Fruit fly (Drosophila melanogaster) whole organism, embryonic: ENCODE measurements around the gene CG9674.
A peak's percentile ranks its signal among the peaks of the same experiment; 100 is the strongest.

ENCODE experiments used
- Awh ChIP-seq: fragments of 200-800 bp; sonication (Bioruptor generic); IDR thresholded peaks from 2 replicates; pipeline ENCODE4, ENCODE4 v1.3.6; 2022; ENCODE audit warnings: missing biosample characterization, missing genetic modification characterization
- Bdp1 ChIP-seq: fragments of 200-800 bp; sonication (Bioruptor generic); optimal IDR thresholded peaks from 3 replicates; lab custom pipeline; 2016; ENCODE audit warnings: missing biosample characterization, missing genetic modification characterization
- Bteb2 ChIP-seq: fragments of 200-800 bp; sonication (Bioruptor generic); optimal IDR thresholded peaks from 2 replicates; lab custom pipeline; 2016; ENCODE audit warnings: missing biosample characterization, missing genetic modification characterization
- CG10147 ChIP-seq: fragments of 200-800 bp; sonication (Bioruptor generic); optimal IDR thresholded peaks from 2 replicates; lab custom pipeline; 2019; ENCODE audit warnings: missing biosample characterization, mild to moderate bottlenecking, missing genetic modification characterization, moderate library complexity
- CG11456 ChIP-seq: fragments of 200-800 bp; sonication (Bioruptor generic); IDR thresholded peaks from 3 replicates; pipeline ENCODE4 v1.3.6; 2022; ENCODE audit warnings: missing biosample characterization, missing genetic modification characterization
- CG11504 ChIP-seq: fragments of 200-800 bp; sonication (Bioruptor generic); optimal IDR thresholded peaks from 3 replicates; lab custom pipeline; 2019; ENCODE audit warnings: missing biosample characterization, mild to moderate bottlenecking, missing genetic modification characterization, moderate library complexity
- CG13296 ChIP-seq: fragments of 200-800 bp; sonication (Bioruptor generic); optimal IDR thresholded peaks from 3 replicates; lab custom pipeline; 2018; ENCODE audit warnings: missing biosample characterization, mild to moderate bottlenecking, missing genetic modification characterization
- CG13424 ChIP-seq: fragments of 200-800 bp; sonication (Bioruptor generic); optimal IDR thresholded peaks from 2 replicates; lab custom pipeline; 2019; ENCODE audit warnings: missing biosample characterization, mild to moderate bottlenecking, missing genetic modification characterization, moderate library complexity
- CG14014 ChIP-seq: fragments of 200-800 bp; sonication (Bioruptor generic); IDR thresholded peaks from 2 replicates; pipeline ENCODE4 v1.3.6; 2022; ENCODE audit warnings: missing biosample characterization, missing genetic modification characterization
- CG1529 ChIP-seq: fragments of 200-800 bp; sonication (Bioruptor generic); optimal IDR thresholded peaks from 3 replicates; lab custom pipeline; 2018; ENCODE audit warnings: missing biosample characterization, missing genetic modification characterization
- CG17361 ChIP-seq: fragments of 200-800 bp; sonication (Bioruptor generic); IDR thresholded peaks from 3 replicates; pipeline ENCODE4 v1.3.6; 2022; ENCODE audit warnings: missing biosample characterization, missing genetic modification characterization
- CG17802 ChIP-seq: fragments of 200-800 bp; sonication (Bioruptor generic); optimal IDR thresholded peaks from 2 replicates; lab custom pipeline; 2018; ENCODE audit warnings: missing biosample characterization, mild to moderate bottlenecking, missing genetic modification characterization, moderate library complexity
- CG43689 ChIP-seq: fragments of 200-800 bp; sonication (Bioruptor generic); IDR thresholded peaks from 2 replicates; pipeline ENCODE4 v1.3.6; 2022; ENCODE audit warnings: missing biosample characterization, missing genetic modification characterization
- CG4617 ChIP-seq: fragments of 200-800 bp; sonication (Bioruptor generic); optimal IDR thresholded peaks from 3 replicates; lab custom pipeline; 2016; ENCODE audit warnings: missing biosample characterization, missing genetic modification characterization, borderline replicate concordance
- CG6683 ChIP-seq: fragments of 200-800 bp; sonication (Bioruptor generic); optimal IDR thresholded peaks from 2 replicates; lab custom pipeline; 2017; ENCODE audit warnings: missing biosample characterization, mild to moderate bottlenecking, missing genetic modification characterization, missing genetic modification reagents
- CG6689 ChIP-seq: fragments of 200-800 bp; sonication (Bioruptor generic); IDR thresholded peaks from 2 replicates; pipeline ENCODE4 v1.3.6; 2022; ENCODE audit warnings: missing biosample characterization, missing genetic modification characterization
- CG7357 ChIP-seq: fragments of 200-800 bp; sonication (Bioruptor generic); IDR thresholded peaks from 3 replicates; pipeline ENCODE4 v1.3.6; 2022; ENCODE audit warnings: missing biosample characterization, missing genetic modification characterization
- CG7556 ChIP-seq: fragments of 200-800 bp; sonication (Bioruptor generic); optimal IDR thresholded peaks from 2 replicates; lab custom pipeline; 2017; ENCODE audit warnings: missing biosample characterization, mild to moderate bottlenecking, missing genetic modification characterization
- CG7987 ChIP-seq: fragments of 200-800 bp; sonication (Bioruptor generic); optimal IDR thresholded peaks from 2 replicates; lab custom pipeline; 2018; ENCODE audit warnings: missing biosample characterization, mild to moderate bottlenecking, missing genetic modification characterization, moderate library complexity
- CG9797 ChIP-seq: fragments of 200-800 bp; sonication (Bioruptor generic); optimal IDR thresholded peaks from 3 replicates; lab custom pipeline; 2018; ENCODE audit warnings: missing biosample characterization, mild to moderate bottlenecking, missing genetic modification characterization
- Doc2 ChIP-seq: fragments of 200-800 bp; sonication (Bioruptor generic); IDR thresholded peaks from 2 replicates; pipeline ENCODE4 v1.3.6; 2022; ENCODE audit warnings: missing biosample characterization, missing genetic modification characterization
- E2f2 ChIP-seq: fragments of 200-800 bp; sonication (Bioruptor generic); IDR thresholded peaks from 2 replicates; pipeline ENCODE4 v1.3.6; 2022; ENCODE audit warnings: missing biosample characterization, missing genetic modification characterization
- Hr3 ChIP-seq: fragments of 200-800 bp; sonication (Bioruptor generic); optimal IDR thresholded peaks from 3 replicates; lab custom pipeline; 2016; ENCODE audit warnings: missing biosample characterization, missing genetic modification characterization
- Kr ChIP-seq: fragments of 200-800 bp; sonication (Bioruptor generic); optimal IDR thresholded peaks from 2 replicates; lab custom pipeline; 2017; ENCODE audit warnings: missing biosample characterization, mild to moderate bottlenecking, missing genetic modification characterization
- Lhr ChIP-seq: fragments of 200-800 bp; sonication (Bioruptor generic); optimal IDR thresholded peaks from 3 replicates; lab custom pipeline; 2017; ENCODE audit warnings: mild to moderate bottlenecking, missing biosample characterization, missing genetic modification reagents, missing genetic modification characterization
- Nf-YC ChIP-seq: fragments of 200-800 bp; optimal IDR thresholded peaks from 3 replicates; lab custom pipeline; 2019; ENCODE audit warnings: missing biosample characterization, mild to moderate bottlenecking, missing genetic modification characterization, moderate library complexity
- Optix ChIP-seq: fragments of 200-800 bp; sonication (Bioruptor generic); IDR thresholded peaks from 3 replicates; pipeline ENCODE4 v1.3.6; 2022; ENCODE audit warnings: missing biosample characterization, missing genetic modification characterization
- Sin3A ChIP-seq: fragments of >200 bp; optimal IDR thresholded peaks from 2 replicates; lab custom pipeline; 2018
- Taf1 ChIP-seq: fragments of 200-800 bp; sonication (Bioruptor generic); IDR thresholded peaks from 2 replicates; pipeline ENCODE4 v1.3.6; 2022; ENCODE audit warnings: missing biosample characterization, missing genetic modification characterization
- ato ChIP-seq: fragments of 200-800 bp; sonication (Bioruptor generic); IDR thresholded peaks from 2 replicates; pipeline ENCODE4 v1.3.6; 2022; ENCODE audit warnings: missing biosample characterization, missing genetic modification characterization; ENCODE audit not compliant: partially characterized antibody
- az2 ChIP-seq: fragments of 200-800 bp; sonication (Bioruptor generic); optimal IDR thresholded peaks from 3 replicates; lab custom pipeline; 2016; ENCODE audit warnings: missing biosample characterization, missing genetic modification characterization
- br ChIP-seq: fragments of >200 bp; optimal IDR thresholded peaks from 2 replicates; lab custom pipeline; 2017
- dmrt11E ChIP-seq: fragments of 200-800 bp; sonication (Bioruptor generic); optimal IDR thresholded peaks from 3 replicates; lab custom pipeline; 2018; ENCODE audit warnings: missing biosample characterization, mild to moderate bottlenecking, missing genetic modification characterization, moderate library complexity
- fd3F ChIP-seq: fragments of 200-800 bp; sonication (Bioruptor generic); optimal IDR thresholded peaks from 2 replicates; lab custom pipeline; 2018; ENCODE audit warnings: missing biosample characterization, mild to moderate bottlenecking, missing genetic modification characterization, moderate library complexity
- ftz-f1 ChIP-seq: fragments of 200-800 bp; sonication (Bioruptor generic); optimal IDR thresholded peaks from 2 replicates; lab custom pipeline; 2016; ENCODE audit warnings: missing biosample characterization, missing genetic modification characterization
- fu2 ChIP-seq: fragments of 200-800 bp; sonication (Bioruptor generic); optimal IDR thresholded peaks from 2 replicates; lab custom pipeline; 2016; ENCODE audit warnings: missing biosample characterization, missing genetic modification characterization
- gcm2 ChIP-seq: fragments of 200-800 bp; sonication (Bioruptor generic); optimal IDR thresholded peaks from 2 replicates; lab custom pipeline; 2016; ENCODE audit warnings: missing biosample characterization, missing genetic modification characterization
- grn ChIP-seq: fragments of 200-800 bp; sonication (Bioruptor generic); optimal IDR thresholded peaks from 3 replicates; lab custom pipeline; 2017; ENCODE audit warnings: missing biosample characterization, missing genetic modification characterization
- hkb ChIP-seq, 2 experiments: fragments of 200-800 bp in 1 of 2; fragments of >200 bp in 1 of 2; sonication (Bioruptor generic) in 1 of 2; IDR thresholded peaks in 1 of 2; optimal IDR thresholded peaks in 1 of 2; 2 replicates each; pipeline versions ENCODE4 v1.3.6 to Lab custom; 2017 to 2022; ENCODE audit warnings: missing biosample characterization in 1 of 2, missing genetic modification characterization in 1 of 2
- klu ChIP-seq: fragments of 200-800 bp; sonication (Bioruptor generic); IDR thresholded peaks from 2 replicates; pipeline ENCODE4 v1.3.6; 2022; ENCODE audit warnings: missing biosample characterization, missing genetic modification characterization
- lola ChIP-seq, 3 experiments: fragments of >200 bp in 2 of 3; fragments of 200-800 bp in 1 of 3; sonication (Bioruptor generic) in 1 of 3; optimal IDR thresholded peaks; 2 replicates each; lab custom pipeline; 2017 to 2019; ENCODE audit warnings: missing biosample characterization in 3 of 3, missing genetic modification characterization in 3 of 3, mild to moderate bottlenecking in 1 of 3, moderate library complexity in 1 of 3
- mirr ChIP-seq: fragments of 200-800 bp; sonication (Bioruptor generic); optimal IDR thresholded peaks from 3 replicates; lab custom pipeline; 2018; ENCODE audit warnings: missing biosample characterization, mild to moderate bottlenecking, missing genetic modification characterization
- pho ChIP-seq: fragments of 200-800 bp; sonication (Bioruptor generic); optimal IDR thresholded peaks from 2 replicates; lab custom pipeline; 2016; ENCODE audit warnings: missing biosample characterization, missing genetic modification characterization
- pita ChIP-seq: fragments of 200-800 bp; sonication (Bioruptor generic); optimal IDR thresholded peaks from 2 replicates; lab custom pipeline; 2017; ENCODE audit warnings: missing biosample characterization, mild to moderate bottlenecking, missing genetic modification characterization
- ro ChIP-seq: fragments of 200-800 bp; sonication (Bioruptor generic); IDR thresholded peaks from 2 replicates; pipeline ENCODE4 v1.3.6; 2022; ENCODE audit warnings: missing biosample characterization, missing genetic modification characterization
- seq ChIP-seq: fragments of 200-800 bp; sonication (Bioruptor generic); IDR thresholded peaks from 2 replicates; pipeline ENCODE4 v1.3.6; 2022; ENCODE audit warnings: missing biosample characterization, missing genetic modification characterization
- tap ChIP-seq: fragments of 200-800 bp; optimal IDR thresholded peaks from 3 replicates; lab custom pipeline; 2019; ENCODE audit warnings: missing biosample characterization, mild to moderate bottlenecking, missing genetic modification characterization, moderate library complexity
- trh ChIP-seq: fragments of 200-800 bp; sonication (Bioruptor generic); optimal IDR thresholded peaks from 2 replicates; lab custom pipeline; 2016; ENCODE audit warnings: missing biosample characterization, missing genetic modification characterization
- unc-4 ChIP-seq: fragments of 200-800 bp; sonication (Bioruptor generic); IDR thresholded peaks from 2 replicates; pipeline ENCODE4 v1.3.6; 2022; ENCODE audit warnings: missing biosample characterization, missing genetic modification characterization; ENCODE audit not compliant: partially characterized antibody
- vnd ChIP-seq: fragments of 200-800 bp; sonication (Bioruptor generic); IDR thresholded peaks from 3 replicates; pipeline ENCODE4 v1.3.6; 2022; ENCODE audit warnings: missing biosample characterization, missing genetic modification characterization; ENCODE audit not compliant: partially characterized antibody
- wdn ChIP-seq: fragments of 200-800 bp; sonication (Bioruptor generic); IDR thresholded peaks from 2 replicates; pipeline ENCODE4 v1.3.6; 2022; ENCODE audit warnings: missing biosample characterization, missing genetic modification characterization

CG9674 gene

DNA sequence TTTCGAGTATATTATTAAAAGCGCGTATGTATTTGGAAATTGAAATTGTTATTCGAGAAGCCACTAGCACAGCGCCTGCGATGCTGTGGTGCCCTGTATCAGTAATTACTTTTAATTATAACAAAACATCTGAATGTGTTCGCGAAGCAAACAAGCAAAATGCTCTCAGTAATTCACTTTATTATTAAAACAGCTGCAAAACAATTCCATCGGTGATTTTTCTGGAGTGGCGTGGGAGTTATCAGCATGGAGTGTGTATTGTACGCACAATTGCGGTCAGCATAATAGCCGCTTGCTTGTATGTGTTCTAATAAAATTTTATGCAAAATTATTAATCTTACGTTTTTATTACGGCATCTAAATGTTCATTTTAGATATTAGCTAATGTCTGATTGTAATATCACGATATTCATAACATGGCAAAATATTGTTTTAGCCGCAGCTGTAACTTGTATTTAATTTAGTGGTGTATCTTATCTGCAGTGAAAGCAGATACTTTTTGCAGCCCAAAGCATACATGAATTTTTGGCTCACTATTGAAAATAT is 25.2 kb downstream of the CG9674 start (continued):
- no peak for TF ChIP-seq vnd
- peak; percentile 38; the same call in 1 of the 2 replicates for TF ChIP-seq Taf1 (GFP tag; lab: Robert Waterston, UW)
- TF ChIP-seq ftz-f1, result no peak
- no peak for TF ChIP-seq pita
- no peak for TF ChIP-seq CG9797 (GFP tag; lab: Kevin White, UChicago)
- no peak for TF ChIP-seq ro (GFP tag; lab: Robert Waterston, UW)
- TF ChIP-seq Bdp1 (GFP tag; lab: Kevin White, UChicago), result no peak
- peak; percentile 65 for TF ChIP-seq CG13424 (tag; lab: Kevin White, UChicago)
- no peak for TF ChIP-seq CG10147 (GFP tag; lab: Kevin White, UChicago)
- peak; percentile 43 for TF ChIP-seq CG17802 (tag; lab: Kevin White, UChicago)
- peak; percentile 50 for TF ChIP-seq pho
- peak; percentile 15 for TF ChIP-seq Lhr (GFP tag; lab: Kevin White, UChicago)
- no peak for TF ChIP-seq wdn
- TF ChIP-seq Bteb2 (GFP tag; lab: Kevin White, UChicago), result peak; percentile 35
- TF ChIP-seq CG13296 (GFP tag; lab: Kevin White, UChicago), result peak; percentile 69
- peak; percentile 80 for TF ChIP-seq Awh (GFP tag; lab: Robert Waterston, UW)
- TF ChIP-seq CG43689 (GFP tag; lab: Robert Waterston, UW), result no peak
- TF ChIP-seq Optix (GFP tag; lab: Robert Waterston, UW), result no peak; the same call in 2 of the 3 replicates
- TF ChIP-seq gcm2, result no peak
- no peak for TF ChIP-seq grn (GFP tag; lab: Kevin White, UChicago)
- no peak for TF ChIP-seq klu (GFP tag; lab: Robert Waterston, UW)
- TF ChIP-seq dmrt11E (tag; lab: Kevin White, UChicago), result peak; percentile 74
- TF ChIP-seq seq (GFP tag; lab: Robert Waterston, UW), result peak; percentile 63
- no peak for TF ChIP-seq E2f2 (GFP tag; lab: Robert Waterston, UW)
- TF ChIP-seq CG11456 (GFP tag; lab: Robert Waterston, UW), result no peak
- no peak for TF ChIP-seq unc-4
- peak; percentile 75 for TF ChIP-seq CG7556 (GFP tag; lab: Kevin White, UChicago)
- no peak; the same call in none of the 3 replicates for TF ChIP-seq CG17361 (GFP tag; lab: Robert Waterston, UW)
- no peak for TF ChIP-seq Sin3A (lab: Kevin White, UChicago)
- TF ChIP-seq az2 (GFP tag; lab: Kevin White, UChicago), result peak; percentile 70
- no peak for TF ChIP-seq trh (GFP tag; lab: Kevin White, UChicago)
- peak; percentile 62 for TF ChIP-seq CG6683 (GFP tag; lab: Kevin White, UChicago)
- peak; percentile 70; the same call in 1 of the 3 replicates for TF ChIP-seq CG7357 (GFP tag; lab: Robert Waterston, UW)
- no peak for TF ChIP-seq hkb (optimal IDR thresholded peaks at IDR 0.05; lab: Kevin White, UChicago)
- peak; percentile 86 for TF ChIP-seq hkb (GFP tag; IDR thresholded peaks at IDR 0.05; lab: Robert Waterston, UW)
- peak; percentile 52 for TF ChIP-seq Hr3 (GFP tag; lab: Kevin White, UChicago)
- peak; percentile 49 for TF ChIP-seq fu2 (GFP tag; lab: Kevin White, UChicago)
- TF ChIP-seq CG14014 (GFP tag; lab: Robert Waterston, UW), result peak; percentile 54; the same call in 1 of the 2 replicates
- TF ChIP-seq mirr (GFP tag; lab: Kevin White, UChicago), result no peak
- TF ChIP-seq CG4617 (GFP tag; lab: Kevin White, UChicago), result no peak
- peak; percentile 77 for TF ChIP-seq CG6689 (GFP tag; lab: Robert Waterston, UW)
- no peak for TF ChIP-seq tap (tag; lab: Kevin White, UChicago)
- no peak for TF ChIP-seq Doc2
- TF ChIP-seq fd3F, result peak; percentile 49
- TF ChIP-seq CG1529, result peak; percentile 74
- no peak for TF ChIP-seq Nf-YC (tag; lab: Kevin White, UChicago)
- no peak for TF ChIP-seq ato
- peak in 1 of 3 experiments; percentile 52 for TF ChIP-seq lola (GFP tag; optimal IDR thresholded peaks at IDR 0.05; lab: Kevin White, UChicago)
- no peak for TF ChIP-seq CG11504
- TF ChIP-seq CG7987, result peak; percentile 6
- no peak for TF ChIP-seq Kr (GFP tag; lab: Kevin White, UChicago)
- TF ChIP-seq br, result no peak
